Worm (Caenorhabditis elegans) whole organism, late embryonic: ENCODE data around the gene ZC404.15.

ENCODE experiments used
- C08G9.2 ChIP-seq: sonication (generic microtip); optimal IDR thresholded peaks from 2 replicates; lab custom pipeline; 2016; ENCODE audit warnings: mild to moderate bottlenecking, missing genetic modification characterization, moderate library complexity, missing compliant biosample characterization
- F13H6.1 ChIP-seq: sonication (generic microtip); optimal IDR thresholded peaks from 2 replicates; lab custom pipeline; 2016; ENCODE audit warnings: missing genetic modification characterization, missing compliant biosample characterization
- K09A11.1 ChIP-seq: sonication (generic microtip); optimal IDR thresholded peaks from 2 replicates; lab custom pipeline; 2017; ENCODE audit warnings: antibody characterized with exemption, mild to moderate bottlenecking, missing genetic modification characterization, missing compliant biosample characterization; ENCODE audit not compliant: insufficient read depth
- Y22D7AL.16 ChIP-seq: sonication (generic microtip); optimal IDR thresholded peaks from 2 replicates; lab custom pipeline; 2016; ENCODE audit warnings: missing genetic modification characterization, missing compliant biosample characterization
- ahr-1 ChIP-seq: sonication (generic microtip); optimal IDR thresholded peaks from 2 replicates; lab custom pipeline; 2016; ENCODE audit warnings: missing genetic modification characterization, missing compliant biosample characterization
- ama-1 ChIP-seq: fragments of 150-350 bp; optimal IDR thresholded peaks from 2 replicates; lab custom pipeline; 2014
- ceh-14 ChIP-seq: sonication (generic microtip); optimal IDR thresholded peaks from 2 replicates; lab custom pipeline; 2016; ENCODE audit warnings: missing genotype, missing genetic modification characterization, missing compliant biosample characterization
- ceh-19 ChIP-seq: fragments of 200-800 bp; sonication (Bioruptor generic); optimal IDR thresholded peaks from 2 replicates; lab custom pipeline; 2018; ENCODE audit warnings: mild to moderate bottlenecking, missing genetic modification characterization, missing compliant biosample characterization
- ceh-2 ChIP-seq: sonication (generic microtip); optimal IDR thresholded peaks from 2 replicates; lab custom pipeline; 2016; ENCODE audit warnings: missing genotype, missing genetic modification characterization, missing compliant biosample characterization
- ceh-24 ChIP-seq: sonication (generic microtip); optimal IDR thresholded peaks from 2 replicates; lab custom pipeline; 2016; ENCODE audit warnings: mild to moderate bottlenecking, missing genetic modification characterization, missing compliant biosample characterization
- ceh-30 ChIP-seq: fragments of 150-350 bp; optimal IDR thresholded peaks from 2 replicates; lab custom pipeline; 2014; ENCODE audit warnings: missing biosample characterization, missing genetic modification characterization
- ceh-31 ChIP-seq: sonication (generic microtip); optimal IDR thresholded peaks from 2 replicates; lab custom pipeline; 2016; ENCODE audit warnings: missing genetic modification characterization, missing compliant biosample characterization
- ceh-34 ChIP-seq: sonication (generic microtip); optimal IDR thresholded peaks from 2 replicates; lab custom pipeline; 2016; ENCODE audit warnings: mild to moderate bottlenecking, missing genetic modification characterization, missing compliant biosample characterization
- ceh-48 ChIP-seq: sonication (generic microtip); optimal IDR thresholded peaks from 2 replicates; lab custom pipeline; 2016; ENCODE audit warnings: missing genetic modification characterization, inconsistent platforms, missing compliant biosample characterization
- elt-2 ChIP-seq: sonication (generic microtip); optimal IDR thresholded peaks from 2 replicates; lab custom pipeline; 2016; ENCODE audit warnings: missing genetic modification reagents, missing genetic modification characterization, missing compliant biosample characterization
- elt-4 ChIP-seq: sonication (generic microtip); optimal IDR thresholded peaks from 2 replicates; lab custom pipeline; 2016; ENCODE audit warnings: missing genetic modification characterization, missing compliant biosample characterization
- ets-4 ChIP-seq: sonication (generic microtip); optimal IDR thresholded peaks from 2 replicates; lab custom pipeline; 2016; ENCODE audit warnings: missing genetic modification characterization, missing compliant biosample characterization
- eyg-1 ChIP-seq: sonication (generic microtip); optimal IDR thresholded peaks from 2 replicates; lab custom pipeline; 2016; ENCODE audit warnings: missing genotype, missing genetic modification characterization, missing compliant biosample characterization
- fax-1 ChIP-seq: sonication (generic microtip); optimal IDR thresholded peaks from 2 replicates; lab custom pipeline; 2016; ENCODE audit warnings: missing genotype, missing genetic modification characterization, missing compliant biosample characterization
- fkh-10 ChIP-seq: fragments of 150-350 bp; optimal IDR thresholded peaks from 2 replicates; lab custom pipeline; 2014; ENCODE audit warnings: missing biosample characterization, missing genetic modification reagents, missing genetic modification characterization
- fkh-6 ChIP-seq: sonication (generic microtip); optimal IDR thresholded peaks from 2 replicates; lab custom pipeline; 2016; ENCODE audit warnings: missing genetic modification characterization, missing compliant biosample characterization
- gmeb-2 ChIP-seq: sonication (generic microtip); optimal IDR thresholded peaks from 2 replicates; lab custom pipeline; 2016; ENCODE audit warnings: missing genetic modification characterization, inconsistent platforms, missing compliant biosample characterization
- hlh-15 ChIP-seq: sonication (generic microtip); optimal IDR thresholded peaks from 2 replicates; lab custom pipeline; 2016; ENCODE audit warnings: missing genetic modification characterization, missing compliant biosample characterization
- hlh-6 ChIP-seq: sonication (generic microtip); optimal IDR thresholded peaks from 2 replicates; lab custom pipeline; 2016; ENCODE audit warnings: missing genotype, missing genetic modification characterization, missing compliant biosample characterization
- hlh-8 ChIP-seq: sonication (generic microtip); optimal IDR thresholded peaks from 2 replicates; lab custom pipeline; 2016; ENCODE audit warnings: missing genotype, missing genetic modification characterization, missing compliant biosample characterization
- madf-2 ChIP-seq: sonication (generic microtip); optimal IDR thresholded peaks from 2 replicates; lab custom pipeline; 2017; ENCODE audit warnings: missing genetic modification characterization, missing compliant biosample characterization
- npax-4 ChIP-seq: sonication (generic microtip); optimal IDR thresholded peaks from 2 replicates; lab custom pipeline; 2016; ENCODE audit warnings: missing genetic modification characterization, missing compliant biosample characterization
- odd-2 ChIP-seq: sonication (generic microtip); optimal IDR thresholded peaks from 2 replicates; lab custom pipeline; 2017; ENCODE audit warnings: antibody characterized with exemption, mild to moderate bottlenecking, missing genetic modification characterization, missing compliant biosample characterization
- pax-1 ChIP-seq: fragments of 150-350 bp; optimal IDR thresholded peaks from 2 replicates; lab custom pipeline; 2014; ENCODE audit warnings: missing biosample characterization, missing genetic modification characterization
- pha-2 ChIP-seq: sonication (generic microtip); optimal IDR thresholded peaks from 2 replicates; lab custom pipeline; 2017; ENCODE audit warnings: mild to moderate bottlenecking, missing genetic modification characterization, missing compliant biosample characterization
- pqm-1 ChIP-seq: sonication (generic microtip); optimal IDR thresholded peaks from 2 replicates; lab custom pipeline; 2016; ENCODE audit warnings: missing genetic modification characterization, missing compliant biosample characterization
- ref-2 ChIP-seq: sonication (generic microtip); optimal IDR thresholded peaks from 2 replicates; lab custom pipeline; 2016; ENCODE audit warnings: missing genetic modification characterization, missing compliant biosample characterization
- sdc-2 ChIP-seq: sonication (generic microtip); optimal IDR thresholded peaks from 2 replicates; lab custom pipeline; 2016; ENCODE audit warnings: missing genotype, missing genetic modification characterization, missing compliant biosample characterization
- sox-2 ChIP-seq: fragments of 200-800 bp; sonication (Bioruptor generic); IDR thresholded peaks from 2 replicates; pipeline ENCODE4 v1.3.6; 2022; ENCODE audit warnings: missing genetic modification reagents, missing genetic modification characterization, missing compliant biosample characterization
- tbx-2 ChIP-seq: sonication (generic microtip); optimal IDR thresholded peaks from 2 replicates; lab custom pipeline; 2016; ENCODE audit warnings: missing genetic modification characterization, missing compliant biosample characterization
- ttx-3 ChIP-seq: sonication (generic microtip); optimal IDR thresholded peaks from 2 replicates; lab custom pipeline; 2016; ENCODE audit warnings: missing genetic modification reagents, missing genetic modification characterization, missing compliant biosample characterization
- unc-3 ChIP-seq, 2 experiments: fragments of 200-800 bp in 1 of 2; sonication (Bioruptor generic) in 1 of 2; sonication (generic microtip) in 1 of 2; conservative IDR thresholded peaks in 1 of 2; optimal IDR thresholded peaks in 1 of 2; 2 replicates each; pipeline versions ENCODE4 v1.3.6 to Lab custom; 2016 to 2022; ENCODE audit warnings: missing compliant biosample characterization in 2 of 2, missing genetic modification characterization in 2 of 2, missing genetic modification reagents in 1 of 2
- zip-5 ChIP-seq: sonication (generic microtip); optimal IDR thresholded peaks from 2 replicates; lab custom pipeline; 2016; ENCODE audit warnings: missing genetic modification characterization, missing compliant biosample characterization
- ztf-16 ChIP-seq: sonication (generic microtip); optimal IDR thresholded peaks from 2 replicates; lab custom pipeline; 2017; ENCODE audit warnings: missing genetic modification characterization, missing compliant biosample characterization

Gene ZC404.15

DNA sequence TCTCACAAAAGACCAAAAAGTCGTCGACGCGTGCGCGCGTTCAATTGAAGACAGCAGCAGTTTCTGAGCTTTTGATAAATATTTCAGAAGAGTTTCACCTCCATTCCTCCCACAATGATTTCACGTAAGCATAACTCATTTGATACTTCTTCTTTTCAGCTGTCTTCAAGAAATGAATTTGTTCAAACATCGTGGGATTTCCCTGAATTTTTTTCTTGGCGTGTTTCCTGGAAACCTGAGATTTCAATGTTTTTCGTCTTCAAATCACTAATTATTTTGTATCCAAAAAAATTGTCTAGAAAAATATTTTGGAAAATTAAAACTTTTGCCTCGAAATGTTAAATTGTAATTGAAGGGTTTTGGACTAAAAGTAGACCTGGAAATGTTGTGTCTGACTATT is 1.8 kb upstream of the ZC404.15 start:
- TF ChIP-seq C08G9.2 (tag; lab: Kevin White, UChicago) (no peak), eyg-1 (tag; lab: Kevin White, UChicago) (no peak), ceh-48 (no peak), zip-5 (tag; lab: Kevin White, UChicago) (no peak), ceh-2 (tag; lab: Kevin White, UChicago) (no peak), fkh-10 (no peak), ceh-30 (tag; lab: Kevin White, UChicago) (no peak), ref-2 (tag; lab: Kevin White, UChicago) (no peak), ahr-1 (tag; lab: Kevin White, UChicago) (no peak), ceh-31 (tag; lab: Kevin White, UChicago) (no peak), sdc-2 (tag; lab: Kevin White, UChicago) (no peak)

DNA sequence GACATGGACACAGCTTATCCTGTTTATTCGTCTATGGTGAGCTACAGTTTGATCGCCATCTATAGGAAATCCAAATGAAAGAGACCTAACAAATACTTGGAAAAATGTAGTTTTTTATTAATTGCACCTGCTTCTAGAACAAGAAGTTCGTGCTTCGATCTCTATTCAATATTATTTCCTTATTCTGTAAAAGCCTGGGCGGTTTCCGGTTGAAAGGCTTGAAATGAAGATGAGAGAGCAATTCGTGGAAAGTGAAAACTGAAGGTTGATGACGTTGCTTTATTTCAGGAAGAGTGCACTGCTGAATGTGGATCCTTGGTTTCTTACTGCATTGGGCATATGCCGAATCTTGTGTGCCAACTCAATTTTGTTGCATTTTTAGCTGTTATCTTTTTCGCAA is 410 bp downstream of the ZC404.15 start:
- no peak for TF ChIP-seq ama-1 (lab: Kevin White, UChicago)
- TF ChIP-seq ceh-31 (tag; lab: Kevin White, UChicago): no peak
- TF ChIP-seq ceh-2 (tag; lab: Kevin White, UChicago): no peak
- no peak for TF ChIP-seq ceh-48
- TF ChIP-seq odd-2: no peak
- TF ChIP-seq Y22D7AL.16 (tag; lab: Kevin White, UChicago): no peak
- TF ChIP-seq ceh-34: no peak
- no peak for TF ChIP-seq F13H6.1 (tag; lab: Kevin White, UChicago)
- TF ChIP-seq madf-2 (tag; lab: Kevin White, UChicago): no peak
- TF ChIP-seq pax-1 (tag; lab: Kevin White, UChicago): no peak
- no peak for TF ChIP-seq pha-2 (tag; lab: Kevin White, UChicago)
- no peak for TF ChIP-seq K09A11.1 (tag; lab: Kevin White, UChicago)
- TF ChIP-seq fkh-10: no peak

DNA sequence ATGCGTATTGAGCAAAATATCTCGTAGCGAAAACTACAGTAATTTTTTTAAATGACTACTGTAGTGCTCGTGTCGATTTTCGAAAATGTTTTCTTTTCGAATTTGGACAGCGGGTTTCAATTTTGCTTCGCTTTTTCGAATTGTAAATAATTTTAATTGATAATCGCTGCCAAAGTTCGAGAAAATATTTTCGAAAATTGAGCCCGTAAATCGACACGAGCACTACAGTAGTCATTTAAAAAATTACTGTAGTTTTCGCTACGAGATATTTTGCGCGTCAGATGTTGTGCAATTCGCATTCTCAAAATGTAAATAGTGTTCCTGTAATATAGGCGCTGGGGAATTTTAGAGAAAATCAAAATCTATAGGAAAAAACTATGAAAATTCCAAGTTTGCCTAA is 2.0 kb downstream of the ZC404.15 start:
- TF ChIP-seq ceh-14 (tag; lab: Kevin White, UChicago) (no peak), hlh-8 (tag; lab: Kevin White, UChicago) (no peak), ttx-3 (tag; lab: Kevin White, UChicago) (no peak), ceh-24 (no peak), ceh-30 (tag; lab: Kevin White, UChicago) (no peak), pha-2 (tag; lab: Kevin White, UChicago) (no peak), unc-3 (GFP tag; conservative IDR thresholded peaks at IDR 0.05; lab: Robert Waterston, UW) (no peak), unc-3 (tag; optimal IDR thresholded peaks at IDR 0.05; lab: Kevin White, UChicago) (no peak), ceh-2 (tag; lab: Kevin White, UChicago) (no peak), hlh-6 (no peak), ztf-16 (no peak), fkh-6 (tag; lab: Kevin White, UChicago) (no peak), F13H6.1 (tag; lab: Kevin White, UChicago) (no peak), gmeb-2 (tag; lab: Kevin White, UChicago) (no peak), ets-4 (tag; lab: Kevin White, UChicago) (no peak), hlh-15 (tag; lab: Kevin White, UChicago) (no peak), ceh-31 (tag; lab: Kevin White, UChicago) (no peak), elt-2 (tag; lab: Kevin White, UChicago) (no peak)
- TF ChIP-seq, all 69 proteins: peak for 0

ce11 chrV:6783044-6783625 is 2.9 kb downstream of the ZC404.15 start:
- TF ChIP-seq madf-2 (tag; lab: Kevin White, UChicago) (no peak), ztf-16 (no peak), npax-4 (tag; lab: Kevin White, UChicago) (no peak), unc-3 (GFP tag; conservative IDR thresholded peaks at IDR 0.05; lab: Robert Waterston, UW) (no peak), unc-3 (tag; optimal IDR thresholded peaks at IDR 0.05; lab: Kevin White, UChicago) (no peak), ceh-19 (GFP tag; lab: Kevin White, UChicago) (no peak), ref-2 (tag; lab: Kevin White, UChicago) (no peak), tbx-2 (tag; lab: Kevin White, UChicago) (no peak), sox-2 (GFP tag; lab: Robert Waterston, UW) (no peak), odd-2 (no peak), pha-2 (tag; lab: Kevin White, UChicago) (no peak), fax-1 (tag; lab: Kevin White, UChicago) (no peak), pqm-1 (tag; lab: Kevin White, UChicago) (no peak), ceh-14 (tag; lab: Kevin White, UChicago) (no peak), ceh-2 (tag; lab: Kevin White, UChicago) (no peak), elt-4 (tag; lab: Kevin White, UChicago) (no peak), ttx-3 (tag; lab: Kevin White, UChicago) (no peak), elt-2 (tag; lab: Kevin White, UChicago) (no peak)
